Worm (Caenorhabditis elegans) whole organism, L1 larva: ENCODE results near the gene F58E6.13.

Experiments used
- C16A3.4 ChIP-seq: fragments of 150-350 bp; optimal IDR thresholded peaks from 2 replicates; lab custom pipeline; 2014; ENCODE audit warnings: missing biosample characterization, missing genetic modification characterization
- ama-1 ChIP-seq: fragments of 150-350 bp; optimal IDR thresholded peaks from 2 replicates; lab custom pipeline; 2014
- blmp-1 ChIP-seq: fragments of 150-350 bp; optimal IDR thresholded peaks from 2 replicates; lab custom pipeline; 2014; ENCODE audit warnings: missing biosample characterization, missing genetic modification characterization
- ceh-63 ChIP-seq: fragments of 200-800 bp; sonication (Bioruptor generic); optimal IDR thresholded peaks from 2 replicates; lab custom pipeline; 2018; ENCODE audit warnings: mild to moderate bottlenecking, missing genetic modification characterization, missing compliant biosample characterization
- ceh-82 ChIP-seq, 3 experiments: fragments of 150-350 bp in 1 of 3; sonication (generic microtip) in 2 of 3; optimal IDR thresholded peaks; 2 replicates each; lab custom pipeline; 2014 to 2017; ENCODE audit warnings: missing biosample characterization in 3 of 3, missing genetic modification characterization in 3 of 3
- ceh-88 ChIP-seq: fragments of 200-800 bp; sonication (Bioruptor generic); IDR thresholded peaks from 2 replicates; pipeline ENCODE4 v1.3.6; 2022; ENCODE audit warnings: missing genetic modification characterization, missing compliant biosample characterization
- ceh-90 ChIP-seq: sonication (generic microtip); optimal IDR thresholded peaks from 2 replicates; lab custom pipeline; 2016; ENCODE audit warnings: missing genetic modification characterization, missing compliant biosample characterization
- ces-1 ChIP-seq: fragments of 150-350 bp; optimal IDR thresholded peaks from 2 replicates; lab custom pipeline; 2014; ENCODE audit warnings: missing biosample characterization, missing genetic modification reagents, missing genetic modification characterization
- efl-1 ChIP-seq, 4 experiments: fragments of 150-350 bp; optimal IDR thresholded peaks in 3 of 4; peaks in 1 of 4; 1 replicate in 1 of 4; 2 replicates in 3 of 4; lab custom pipeline; 2014; ENCODE audit warnings: missing biosample characterization in 2 of 4, missing genetic modification characterization in 2 of 4, missing genetic modification reagents in 2 of 4
- egl-13 ChIP-seq: sonication (generic microtip); optimal IDR thresholded peaks from 2 replicates; lab custom pipeline; 2016; ENCODE audit warnings: missing genotype, missing genetic modification reagents, missing genetic modification characterization, missing compliant biosample characterization
- elt-2 ChIP-seq: sonication (generic microtip); optimal IDR thresholded peaks from 2 replicates; lab custom pipeline; 2016; ENCODE audit warnings: missing genetic modification characterization, mild to moderate bottlenecking, inconsistent platforms, missing compliant biosample characterization, missing genetic modification reagents
- ets-5 ChIP-seq: fragments of 200-800 bp; sonication (Bioruptor generic); IDR thresholded peaks from 2 replicates; pipeline ENCODE4 v1.3.6; 2022; ENCODE audit warnings: missing genetic modification characterization, missing compliant biosample characterization
- fkh-10 ChIP-seq: sonication (generic microtip); optimal IDR thresholded peaks from 2 replicates; lab custom pipeline; 2017; ENCODE audit warnings: missing biosample characterization, missing genetic modification reagents, missing genetic modification characterization
- grh-1 ChIP-seq: fragments of 200-800 bp; sonication (Bioruptor generic); IDR thresholded peaks from 2 replicates; pipeline ENCODE4 v1.3.6; 2022; ENCODE audit warnings: missing genetic modification reagents, missing genetic modification characterization, missing compliant biosample characterization
- hlh-4 ChIP-seq: sonication (generic microtip); optimal IDR thresholded peaks from 2 replicates; lab custom pipeline; 2016; ENCODE audit warnings: mild to moderate bottlenecking, missing genetic modification characterization, missing compliant biosample characterization
- lin-14 ChIP-seq: fragments of 200-800 bp; sonication (Bioruptor generic); optimal IDR thresholded peaks from 2 replicates; lab custom pipeline; 2018; ENCODE audit warnings: mild to moderate bottlenecking, missing genetic modification characterization, moderate library complexity, missing compliant biosample characterization
- lin-15B ChIP-seq: fragments of 150-350 bp; sonication (generic microtip); optimal IDR thresholded peaks from 3 replicates; lab custom pipeline; 2014; ENCODE audit warnings: missing biosample characterization, missing genetic modification characterization
- lin-35 ChIP-seq, 2 experiments: fragments of 150-350 bp; optimal IDR thresholded peaks; 2 replicates each; lab custom pipeline; 2014; ENCODE audit warnings: missing biosample characterization in 2 of 2, missing genetic modification characterization in 2 of 2, missing genetic modification reagents in 2 of 2
- lsy-2 ChIP-seq, 2 experiments: fragments of 150-350 bp; optimal IDR thresholded peaks; 2 replicates each; lab custom pipeline; 2014; ENCODE audit warnings: missing biosample characterization in 2 of 2, missing genetic modification characterization in 2 of 2
- mef-2 ChIP-seq: fragments of 150-350 bp; optimal IDR thresholded peaks from 2 replicates; lab custom pipeline; 2014; ENCODE audit warnings: missing biosample characterization, missing genetic modification characterization
- nhr-12 ChIP-seq: sonication (generic microtip); optimal IDR thresholded peaks from 2 replicates; lab custom pipeline; 2017; ENCODE audit warnings: missing biosample characterization, missing genetic modification characterization
- nhr-19 ChIP-seq: fragments of 200-800 bp; sonication (Bioruptor generic); conservative IDR thresholded peaks from 2 replicates; pipeline ENCODE4 v1.3.6; 2022; ENCODE audit warnings: missing genetic modification characterization, missing compliant biosample characterization
- nhr-237 ChIP-seq: fragments of 150-350 bp; optimal IDR thresholded peaks from 2 replicates; lab custom pipeline; 2014; ENCODE audit warnings: missing biosample characterization, missing genetic modification characterization
- nhr-47 ChIP-seq: sonication (generic microtip); optimal IDR thresholded peaks from 2 replicates; lab custom pipeline; 2016; ENCODE audit warnings: mild to moderate bottlenecking, missing genetic modification characterization, moderate library complexity, missing compliant biosample characterization
- nhr-71 ChIP-seq: sonication (generic microtip); optimal IDR thresholded peaks from 2 replicates; lab custom pipeline; 2016; ENCODE audit warnings: mild to moderate bottlenecking, missing genetic modification characterization, moderate library complexity, missing compliant biosample characterization
- nhr-76 ChIP-seq: sonication (generic microtip); optimal IDR thresholded peaks from 2 replicates; lab custom pipeline; 2017; ENCODE audit warnings: missing biosample characterization, missing genetic modification characterization
- nhr-77 ChIP-seq: fragments of 150-350 bp; optimal IDR thresholded peaks from 2 replicates; lab custom pipeline; 2014; ENCODE audit warnings: missing biosample characterization, missing genetic modification characterization
- nhr-90 ChIP-seq: sonication (generic microtip); optimal IDR thresholded peaks from 2 replicates; lab custom pipeline; 2016; ENCODE audit warnings: mild to moderate bottlenecking, missing genetic modification characterization, missing compliant biosample characterization; ENCODE audit not compliant: poor library complexity
- pag-3 ChIP-seq: sonication (generic microtip); optimal IDR thresholded peaks from 2 replicates; lab custom pipeline; 2017; ENCODE audit warnings: missing genetic modification characterization, mild to moderate bottlenecking, missing compliant biosample characterization, antibody characterized with exemption, borderline replicate concordance; ENCODE audit not compliant: insufficient read depth
- snu-23 ChIP-seq: sonication (generic microtip); optimal IDR thresholded peaks from 2 replicates; lab custom pipeline; 2016; ENCODE audit warnings: missing genetic modification characterization, missing compliant biosample characterization
- sptf-1 ChIP-seq: fragments of 150-350 bp; optimal IDR thresholded peaks from 2 replicates; lab custom pipeline; 2014; ENCODE audit warnings: missing biosample characterization, missing genetic modification characterization
- swsn-7 ChIP-seq: sonication (generic microtip); optimal IDR thresholded peaks from 2 replicates; lab custom pipeline; 2016; ENCODE audit warnings: missing genetic modification characterization, missing compliant biosample characterization
- tbx-2 ChIP-seq: sonication (generic microtip); optimal IDR thresholded peaks from 2 replicates; lab custom pipeline; 2016; ENCODE audit warnings: missing genetic modification characterization, missing compliant biosample characterization
- unc-86 ChIP-seq: sonication (generic microtip); optimal IDR thresholded peaks from 2 replicates; lab custom pipeline; 2016; ENCODE audit warnings: missing genetic modification characterization, missing compliant biosample characterization
- vab-15 ChIP-seq: sonication (generic microtip); optimal IDR thresholded peaks from 2 replicates; lab custom pipeline; 2017; ENCODE audit warnings: missing genotype, mild to moderate bottlenecking, missing genetic modification characterization, missing compliant biosample characterization
- ztf-11 ChIP-seq, 2 experiments: sonication (generic microtip); optimal IDR thresholded peaks; 2 replicates each; lab custom pipeline; 2016 to 2017; ENCODE audit warnings: missing genetic modification characterization in 2 of 2, missing biosample characterization in 1 of 2, missing compliant biosample characterization in 1 of 2

Gene F58E6.13

ce11 chrV:9767941-9768340 is 22.9 kb downstream of the F58E6.13 start:
- TF ChIP-seq elt-2 (tag; lab: Kevin White, UChicago) (no peak), ces-1 (peak; percentile 97), ztf-11 (tag; optimal IDR thresholded peaks at IDR 0.05; lab: Kevin White, UChicago) (no peak), grh-1 (no peak), efl-1 (optimal IDR thresholded peaks at IDR 0.05; lab: Kevin White, UChicago) (no peak), efl-1 (GFP tag; optimal IDR thresholded peaks at IDR 0.05 in 1 of 2; lab: Kevin White, UChicago) (peak in 1 of 2 experiments; percentile 58), lin-35 (GFP tag; optimal IDR thresholded peaks at IDR 0.05; lab: Kevin White, UChicago) (no peak), fkh-10 (GFP tag; lab: Kevin White, UChicago) (peak; percentile 34), nhr-77 (tag; lab: Kevin White, UChicago) (no peak), lin-14 (GFP tag; lab: Kevin White, UChicago) (peak; percentile 22)
- TF ChIP-seq, all 84 proteins: peak for 4

DNA sequence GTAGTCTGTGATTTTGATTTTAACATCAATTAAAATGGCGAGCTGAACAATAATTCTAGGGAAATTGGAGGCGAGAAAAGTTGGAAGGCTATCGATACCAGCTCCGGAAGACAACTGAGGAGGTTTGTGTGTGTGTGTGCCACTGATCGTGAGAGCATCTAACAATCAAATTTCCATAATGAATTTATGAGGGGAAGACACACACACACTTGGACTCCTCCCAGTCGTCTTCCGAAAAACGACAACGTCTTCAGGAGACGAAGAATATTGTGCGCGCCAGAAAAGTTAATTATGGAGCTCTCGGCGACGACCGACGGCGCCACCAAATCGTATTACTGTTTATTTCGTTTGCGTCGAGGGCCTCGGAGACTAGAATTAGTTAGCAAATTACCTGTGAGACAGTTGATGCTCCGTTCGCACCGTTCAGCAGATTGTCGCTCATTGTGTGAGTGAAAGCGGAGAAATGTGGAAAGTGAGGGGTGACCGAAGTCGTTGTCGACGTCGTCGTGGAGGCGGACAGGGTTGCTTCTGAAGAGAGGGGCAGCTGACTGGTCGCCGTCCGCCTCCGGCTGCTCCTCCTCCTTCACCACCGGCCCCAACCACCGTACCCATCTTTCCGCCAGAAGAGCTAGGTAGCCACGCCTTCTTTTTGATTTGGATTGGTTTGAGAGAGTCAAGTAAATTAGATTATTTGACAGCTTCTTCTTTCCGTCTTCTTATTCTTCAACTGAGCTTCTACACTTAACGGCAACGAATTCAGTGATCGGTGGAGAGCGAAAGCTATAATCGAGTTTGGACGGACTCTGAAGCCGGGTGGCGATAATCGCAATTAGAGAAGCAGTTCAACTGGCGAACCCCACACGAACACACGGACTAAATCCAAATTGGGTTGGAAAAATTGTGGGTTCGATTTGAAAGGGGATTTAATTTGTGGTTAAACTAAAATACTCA is 24.1 kb downstream of the F58E6.13 start, which contains the start of gene unc-42:
TSS of gene unc-42 (minus strand) at position 564 of the 951 bp plus-strand sequence.
- TF ChIP-seq nhr-47 (tag; lab: Kevin White, UChicago) (peak; percentile 50), ces-1 (peak; percentile 100), pag-3 (tag; lab: Kevin White, UChicago) (no peak), ceh-88 (GFP tag; lab: Robert Waterston, UW) (no peak), egl-13 (no peak), swsn-7 (tag; lab: Kevin White, UChicago) (peak; percentile 16), tbx-2 (tag; lab: Kevin White, UChicago) (peak; percentile 35), nhr-71 (tag; lab: Kevin White, UChicago) (peak; percentile 30), lsy-2 (tag; optimal IDR thresholded peaks at IDR 0.05; lab: Kevin White, UChicago) (peak in 1 of 2 experiments; percentile 53), lin-15B (no peak), nhr-237 (tag; lab: Kevin White, UChicago) (no peak), mef-2 (tag; lab: Kevin White, UChicago) (no peak), nhr-76 (tag; lab: Kevin White, UChicago) (no peak), fkh-10 (GFP tag; lab: Kevin White, UChicago) (peak; percentile 88), ceh-82 (tag; optimal IDR thresholded peaks at IDR 0.05; lab: Kevin White, UChicago) (peak in 1 of 3 experiments; percentile 28), lin-14 (GFP tag; lab: Kevin White, UChicago) (peak; percentile 80), ets-5 (GFP tag; lab: Robert Waterston, UW) (no peak), nhr-19 (GFP tag; lab: Robert Waterston, UW) (no peak), C16A3.4 (no peak), efl-1 (optimal IDR thresholded peaks at IDR 0.05; lab: Kevin White, UChicago) (no peak), efl-1 (GFP tag; optimal IDR thresholded peaks at IDR 0.05 in 1 of 2; lab: Kevin White, UChicago) (peak in 1 of 2 experiments; percentile 76), unc-86 (tag; lab: Kevin White, UChicago) (no peak)

DNA sequence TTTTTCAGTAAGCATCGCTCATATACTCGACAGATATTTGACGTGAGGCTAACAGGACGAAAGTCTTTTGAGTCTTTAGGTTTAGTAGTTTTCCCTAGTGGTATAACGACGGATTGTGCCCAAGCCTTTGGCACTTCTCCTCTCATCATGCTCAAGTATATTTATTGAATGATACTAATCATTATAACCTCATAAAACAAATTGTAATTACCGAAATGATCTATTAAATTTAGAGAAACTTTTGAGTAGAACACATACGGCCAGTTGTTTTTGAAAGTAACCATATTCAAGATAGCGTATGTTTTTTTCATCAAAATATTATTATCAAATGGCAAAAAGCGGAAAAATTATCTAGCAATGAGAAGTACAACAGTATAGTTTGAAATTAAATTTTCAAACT is 26.3 kb downstream of the F58E6.13 start:
- no peak for TF ChIP-seq vab-15 (tag; lab: Kevin White, UChicago)
- TF ChIP-seq sptf-1: no peak
- no peak for TF ChIP-seq ceh-88 (GFP tag; lab: Robert Waterston, UW)
- TF ChIP-seq snu-23 (GFP tag; lab: Kevin White, UChicago): no peak
- TF ChIP-seq ceh-90 (tag; lab: Kevin White, UChicago): no peak
- no peak for TF ChIP-seq hlh-4 (tag; lab: Kevin White, UChicago)
- TF ChIP-seq nhr-90 (tag; lab: Kevin White, UChicago): no peak
- TF ChIP-seq swsn-7 (tag; lab: Kevin White, UChicago): no peak
- no peak for TF ChIP-seq ceh-63 (GFP tag; lab: Kevin White, UChicago)
- TF ChIP-seq blmp-1 (tag; lab: Kevin White, UChicago): no peak
- TF ChIP-seq nhr-12 (tag; lab: Kevin White, UChicago): no peak
- TF ChIP-seq ama-1 (lab: Kevin White, UChicago): no peak
- no peak for TF ChIP-seq pag-3 (tag; lab: Kevin White, UChicago)
